Fruit fly (Drosophila melanogaster) whole organism, adult: ENCODE measurements around the gene CG31464.

Source experiments
- CG11617 ChIP-seq: fragments of 200-800 bp; sonication (Bioruptor generic); optimal IDR thresholded peaks from 2 replicates; lab custom pipeline; 2017; ENCODE audit warnings: mild to moderate bottlenecking, missing biosample characterization, missing genetic modification reagents, missing genetic modification characterization
- CG12768 ChIP-seq: fragments of 200-800 bp; sonication (Bioruptor generic); optimal IDR thresholded peaks from 2 replicates; lab custom pipeline; 2017; ENCODE audit warnings: missing biosample characterization, missing genetic modification characterization, mild to moderate bottlenecking, moderate library complexity, missing genetic modification reagents
- CG14711 ChIP-seq: fragments of 200-800 bp; sonication (Bioruptor generic); optimal IDR thresholded peaks from 2 replicates; lab custom pipeline; 2018; ENCODE audit warnings: missing biosample characterization, mild to moderate bottlenecking, missing genetic modification characterization, moderate library complexity
- CG1620 ChIP-seq: fragments of 200-800 bp; sonication (Bioruptor generic); optimal IDR thresholded peaks from 2 replicates; lab custom pipeline; 2016; ENCODE audit warnings: missing biosample characterization, missing genetic modification characterization
- CG33017 ChIP-seq: fragments of 200-800 bp; sonication (Bioruptor generic); optimal IDR thresholded peaks from 2 replicates; lab custom pipeline; 2018; ENCODE audit warnings: missing biosample characterization, mild to moderate bottlenecking, missing genetic modification characterization, moderate library complexity
- CG5204 ChIP-seq: fragments of 200-800 bp; sonication (Bioruptor generic); optimal IDR thresholded peaks from 2 replicates; lab custom pipeline; 2016; ENCODE audit warnings: missing biosample characterization, missing genetic modification characterization
- CG7045 ChIP-seq: fragments of 200-800 bp; sonication (Bioruptor generic); optimal IDR thresholded peaks from 2 replicates; lab custom pipeline; 2017; ENCODE audit warnings: missing biosample characterization, mild to moderate bottlenecking, missing genetic modification characterization
- CG7101 ChIP-seq: fragments of 200-800 bp; sonication (Bioruptor generic); optimal IDR thresholded peaks from 2 replicates; lab custom pipeline; 2018; ENCODE audit warnings: missing biosample characterization, mild to moderate bottlenecking, missing genetic modification characterization, moderate library complexity
- Clk ChIP-seq: fragments of 200-800 bp; sonication (Bioruptor generic); optimal IDR thresholded peaks from 2 replicates; lab custom pipeline; 2017; ENCODE audit warnings: missing biosample characterization, missing genetic modification characterization
- Crg-1 ChIP-seq: fragments of 200-800 bp; sonication (Bioruptor generic); optimal IDR thresholded peaks from 2 replicates; lab custom pipeline; 2016; ENCODE audit warnings: missing biosample characterization, missing genetic modification characterization
- Hr96 ChIP-seq: fragments of 200-800 bp; sonication (Bioruptor generic); optimal IDR thresholded peaks from 2 replicates; lab custom pipeline; 2016; ENCODE audit warnings: missing biosample characterization, missing genetic modification characterization
- Mnt ChIP-seq: fragments of 200-800 bp; sonication (Bioruptor generic); optimal IDR thresholded peaks from 2 replicates; lab custom pipeline; 2016; ENCODE audit warnings: missing biosample characterization, mild to moderate bottlenecking, missing genetic modification characterization
- bab1 ChIP-seq: fragments of 200-800 bp; sonication (Bioruptor generic); optimal IDR thresholded peaks from 3 replicates; lab custom pipeline; 2019; ENCODE audit warnings: missing biosample characterization, mild to moderate bottlenecking, missing genetic modification characterization, moderate library complexity
- cic ChIP-seq: fragments of 200-800 bp; sonication (Bioruptor generic); optimal IDR thresholded peaks from 2 replicates; lab custom pipeline; 2017; ENCODE audit warnings: missing biosample characterization, mild to moderate bottlenecking, missing genetic modification characterization, moderate library complexity
- cnc ChIP-seq, 2 experiments: fragments of >200 bp; optimal IDR thresholded peaks; 2 replicates each; lab custom pipeline; 2017
- kay ChIP-seq: fragments of 200-800 bp; sonication (Bioruptor generic); peaks from one replicate; lab custom pipeline; 2016; ENCODE audit warnings: missing biosample characterization, missing genetic modification characterization, borderline replicate concordance
- ovo ChIP-seq: fragments of 200-800 bp; sonication (Bioruptor generic); optimal IDR thresholded peaks from 2 replicates; lab custom pipeline; 2016; ENCODE audit warnings: missing biosample characterization, missing genetic modification characterization
- pad ChIP-seq: fragments of 200-800 bp; sonication (Bioruptor generic); optimal IDR thresholded peaks from 3 replicates; lab custom pipeline; 2017; ENCODE audit warnings: missing biosample characterization, missing genetic modification characterization, mild to moderate bottlenecking, moderate library complexity, missing genetic modification reagents
- tj ChIP-seq: fragments of 200-800 bp; sonication (Bioruptor generic); optimal IDR thresholded peaks from 3 replicates; lab custom pipeline; 2017; ENCODE audit warnings: missing biosample characterization, mild to moderate bottlenecking, missing genetic modification characterization, moderate library complexity
- toe ChIP-seq: fragments of 200-800 bp; sonication (Bioruptor generic); optimal IDR thresholded peaks from 2 replicates; lab custom pipeline; 2016; ENCODE audit warnings: missing biosample characterization, missing genetic modification characterization

Gene CG31464

dm6 chr3R:8290940-8291339 lies at the start of gene CG31464:
CG31464 (plus strand) TSS chr3R:8291240.
- TF ChIP-seq CG7045 (GFP tag; lab: Kevin White, UChicago) (no peak), CG1620 (no peak), Clk (no peak), ovo (no peak), kay (GFP tag; lab: Kevin White, UChicago) (no peak), CG5204 (GFP tag; lab: Kevin White, UChicago) (no peak), CG11617 (GFP tag; lab: Kevin White, UChicago) (no peak), cic (GFP tag; lab: Kevin White, UChicago) (no peak), Hr96 (GFP tag; lab: Kevin White, UChicago) (no peak)

dm6 chr3R:8243720-8244119 lies 47.3 kb upstream of the CG31464 start, which contains the start of the genes CG9636, CG18749 and CG33722:
CG9636 (minus strand) TSS chr3R:8243792.
CG18749 (plus strand) TSS chr3R:8244055.
CG33722 (plus strand) TSS chr3R:8244055.
- TF ChIP-seq tj (GFP tag; lab: Kevin White, UChicago) (peak; percentile 53), CG7045 (GFP tag; lab: Kevin White, UChicago) (peak; percentile 39), CG33017 (peak; percentile 57), cic (GFP tag; lab: Kevin White, UChicago) (peak; percentile 31), ovo (peak; percentile 5), CG1620 (peak; percentile 62), CG5204 (GFP tag; lab: Kevin White, UChicago) (peak; percentile 59), CG7101 (tag; lab: Kevin White, UChicago) (peak; percentile 62), Crg-1 (GFP tag; lab: Kevin White, UChicago) (peak; percentile 53), CG11617 (GFP tag; lab: Kevin White, UChicago) (peak; percentile 75), cnc (optimal IDR thresholded peaks at IDR 0.05; lab: Kevin White, UChicago) (peak; percentile 90 to 95), toe (peak; percentile 83), CG12768 (GFP tag; lab: Kevin White, UChicago) (peak; percentile 21), Hr96 (GFP tag; lab: Kevin White, UChicago) (peak; percentile 70), bab1 (GFP tag; lab: Kevin White, UChicago) (peak; percentile 78), CG14711 (tag; lab: Kevin White, UChicago) (peak; percentile 78), Clk (peak; percentile 38), pad (GFP tag; lab: Kevin White, UChicago) (peak; percentile 37), kay (GFP tag; lab: Kevin White, UChicago) (peak; percentile 96), Mnt (GFP tag; lab: Kevin White, UChicago) (peak; percentile 75)

- TF ChIP-seq CG7101 (tag; lab: Kevin White, UChicago) (no peak), tj (GFP tag; lab: Kevin White, UChicago) (no peak)
Observed at dm6 chr3R:8248138-8248537, 42.9 kb upstream of the CG31464 start, which contains the start of gene CG15864. CG15864 (plus strand) TSS chr3R:8248438.

- TF ChIP-seq CG7101 (tag; lab: Kevin White, UChicago): no peak
- no peak for TF ChIP-seq kay (GFP tag; lab: Kevin White, UChicago)
- TF ChIP-seq Hr96 (GFP tag; lab: Kevin White, UChicago): no peak
- no peak for TF ChIP-seq CG7045 (GFP tag; lab: Kevin White, UChicago)
Observed at dm6 chr3R:8250166-8250733, 40.8 kb upstream of the CG31464 start, which contains the start of gene mtg. mtg (plus strand) TSS chr3R:8250497.

dm6 chr3R:8251532-8251931 lies 39.5 kb upstream of the CG31464 start:
- TF ChIP-seq pad (GFP tag; lab: Kevin White, UChicago) (no peak), CG7045 (GFP tag; lab: Kevin White, UChicago) (no peak), CG11617 (GFP tag; lab: Kevin White, UChicago) (no peak), cic (GFP tag; lab: Kevin White, UChicago) (no peak), CG12768 (GFP tag; lab: Kevin White, UChicago) (no peak), ovo (no peak), CG33017 (no peak), CG14711 (tag; lab: Kevin White, UChicago) (no peak), Hr96 (GFP tag; lab: Kevin White, UChicago) (no peak), bab1 (GFP tag; lab: Kevin White, UChicago) (no peak), Clk (no peak), Mnt (GFP tag; lab: Kevin White, UChicago) (no peak), kay (GFP tag; lab: Kevin White, UChicago) (no peak)

- TF ChIP-seq CG7045 (GFP tag; lab: Kevin White, UChicago) (no peak), ovo (no peak), Crg-1 (GFP tag; lab: Kevin White, UChicago) (no peak), CG1620 (no peak)
Observed at dm6 chr3R:8254347-8254746, 36.7 kb upstream of the CG31464 start.

dm6 chr3R:8256040-8256439 lies 35.0 kb upstream of the CG31464 start:
- TF ChIP-seq CG1620: no peak
- no peak for TF ChIP-seq CG5204 (GFP tag; lab: Kevin White, UChicago)
- no peak for TF ChIP-seq tj (GFP tag; lab: Kevin White, UChicago)
